4 worm cellular contexts compared by ENCODE assay signal in the genomic region with DNA sequence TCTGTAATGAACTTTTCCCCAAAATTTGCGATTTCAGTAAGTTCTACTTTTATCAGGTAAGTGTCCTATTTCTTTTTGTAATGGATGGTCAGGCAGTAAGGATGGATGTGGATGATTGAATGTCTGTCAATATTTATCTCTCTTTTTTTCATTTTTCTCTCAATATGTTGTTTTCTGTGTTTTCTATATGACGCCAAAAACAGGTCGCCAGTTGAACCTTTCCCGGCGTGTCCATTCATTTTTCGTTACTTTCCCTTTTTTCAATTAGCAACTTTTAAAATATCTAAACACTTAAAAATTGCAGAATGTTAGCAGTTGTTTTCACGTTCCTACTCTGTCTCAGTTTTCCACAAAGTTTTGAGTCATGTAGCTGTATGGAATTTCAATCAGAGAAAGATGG.
TF ChIP-seq lines count a peak whose summit lies in the region.

A gene (plus strand): TSS at position 305 of the 400 bp plus-strand sequence.

TF ChIP-seq in whole organism, L1 larva, 84 proteins besides CTCF, POLR2A, EP300 and RAD21:
- TF ChIP-seq elt-3 (tag; optimal IDR thresholded peaks at IDR 0.05; lab: Kevin White, UChicago) (peak in 1 of 6 experiments; percentile 47), tlp-1 (tag; optimal IDR thresholded peaks at IDR 0.05; lab: Kevin White, UChicago) (no peak), blmp-1 (tag; optimal IDR thresholded peaks at IDR 0.05; lab: Kevin White, UChicago) (peak; percentile 93)

TF ChIP-seq in whole organism, L2 larva, 48 proteins besides CTCF, POLR2A, EP300 and RAD21:
- TF ChIP-seq nhr-25 (tag; optimal IDR thresholded peaks at IDR 0.05; lab: Kevin White, UChicago) (no peak), blmp-1 (tag; optimal IDR thresholded peaks at IDR 0.05; lab: Kevin White, UChicago; ENCODE audit: insufficient read depth) (peak; percentile 66), alr-1 (tag; optimal IDR thresholded peaks at IDR 0.05; lab: Kevin White, UChicago) (no peak), nhr-237 (tag; optimal IDR thresholded peaks at IDR 0.05; lab: Kevin White, UChicago) (no peak)

TF ChIP-seq in whole organism, L3 larva, 47 proteins besides CTCF, POLR2A, EP300 and RAD21:
- TF ChIP-seq skn-1 (tag; optimal IDR thresholded peaks at IDR 0.05; lab: Kevin White, UChicago): no peak
- TF ChIP-seq fkh-10 (GFP tag; optimal IDR thresholded peaks at IDR 0.05; lab: Kevin White, UChicago): no peak
- peak; percentile 45 for TF ChIP-seq nhr-23 (tag; optimal IDR thresholded peaks at IDR 0.05; lab: Kevin White, UChicago)
- TF ChIP-seq ceh-28 (tag; optimal IDR thresholded peaks at IDR 0.05; lab: Kevin White, UChicago): no peak

TF ChIP-seq in whole organism, mixed stage, embryonic, 35 proteins besides CTCF, POLR2A, EP300 and RAD21:
- TF ChIP-seq zip-8 (tag; optimal IDR thresholded peaks at IDR 0.05; lab: Kevin White, UChicago): peak; percentile 67
- TF ChIP-seq unc-62 (GFP tag; optimal IDR thresholded peaks at IDR 0.05; lab: Kevin White, UChicago): no peak
TF ChIP-seq in whole organism, mixed stage, embryonic: peak in this region for 1.
